Worm (Caenorhabditis elegans): ENCODE results near the gene ifg-1.
A peak's percentile ranks its signal among the peaks of the same experiment; 100 is the strongest.

ifg-1 gene

ce11 chrII:8216433-8216832, 589 bp upstream of the ifg-1 start, which contains the start of gene M110.3 (continued):
- TF ChIP-seq Y55F3AM.14 (GFP tag; optimal IDR thresholded peaks at IDR 0.05) (no peak), nhr-11 (tag; optimal IDR thresholded peaks at IDR 0.05) (no peak), sma-9 (GFP tag; optimal IDR thresholded peaks at IDR 0.05) (peak; percentile 49), sma-9 (tag; optimal IDR thresholded peaks at IDR 0.05) (no peak), nhr-129 (tag; optimal IDR thresholded peaks at IDR 0.05) (peak; percentile 56), zag-1 (tag; optimal IDR thresholded peaks at IDR 0.05) (no peak), nhr-10 (tag; optimal IDR thresholded peaks at IDR 0.05) (no peak), nhr-25 (tag; optimal IDR thresholded peaks at IDR 0.05) (peak; percentile 25), sem-4 (tag; optimal IDR thresholded peaks at IDR 0.05) (no peak), sma-3 (GFP tag; optimal IDR thresholded peaks at IDR 0.05) (no peak), mdl-1 (tag; optimal IDR thresholded peaks at IDR 0.05) (no peak), unc-62 (GFP tag; optimal IDR thresholded peaks at IDR 0.05) (no peak), unc-55 (GFP tag; optimal IDR thresholded peaks at IDR 0.05) (peak; percentile 70), elt-1 (tag; optimal IDR thresholded peaks at IDR 0.05) (no peak), fos-1 (tag; optimal IDR thresholded peaks at IDR 0.05) (no peak), gmeb-1 (tag; optimal IDR thresholded peaks at IDR 0.05) (peak; percentile 51), lin-13 (GFP tag; optimal IDR thresholded peaks at IDR 0.05) (no peak), ceh-82 (tag; optimal IDR thresholded peaks at IDR 0.05) (no peak), nhr-21 (tag; optimal IDR thresholded peaks at IDR 0.05) (no peak)

ce11 chrII:8218266-8218665, 1.2 kb downstream of the ifg-1 start:
- TF ChIP-seq unc-39 (tag; optimal IDR thresholded peaks at IDR 0.05) (no peak), Y55F3AM.14 (GFP tag; optimal IDR thresholded peaks at IDR 0.05) (no peak), unc-55 (GFP tag; optimal IDR thresholded peaks at IDR 0.05) (no peak), gmeb-1 (tag; optimal IDR thresholded peaks at IDR 0.05) (no peak), snpc-4 (tag; optimal IDR thresholded peaks at IDR 0.05) (no peak), crh-2 (tag; optimal IDR thresholded peaks at IDR 0.05) (no peak), sma-9 (GFP tag; optimal IDR thresholded peaks at IDR 0.05) (no peak), sma-9 (tag; optimal IDR thresholded peaks at IDR 0.05) (no peak), ZK546.5 (tag; optimal IDR thresholded peaks at IDR 0.05) (no peak), lin-13 (GFP tag; optimal IDR thresholded peaks at IDR 0.05) (no peak), lsy-2 (tag; optimal IDR thresholded peaks at IDR 0.05) (no peak)

ce11 chrII:8220267-8220666, 3.2 kb downstream of the ifg-1 start:
- TF ChIP-seq blmp-1 (tag; optimal IDR thresholded peaks at IDR 0.05; ENCODE audit: insufficient read depth) (no peak), Y55F3AM.14 (GFP tag; optimal IDR thresholded peaks at IDR 0.05) (no peak), nhr-21 (tag; optimal IDR thresholded peaks at IDR 0.05) (no peak), skn-1 (tag; optimal IDR thresholded peaks at IDR 0.05) (no peak), alr-1 (tag; optimal IDR thresholded peaks at IDR 0.05) (no peak), ceh-16 (tag; optimal IDR thresholded peaks at IDR 0.05) (no peak), mbf-1 (tag; optimal IDR thresholded peaks at IDR 0.05) (no peak), lin-13 (GFP tag; optimal IDR thresholded peaks at IDR 0.05) (no peak), nhr-12 (tag; optimal IDR thresholded peaks at IDR 0.05) (no peak), lin-11 (tag; optimal IDR thresholded peaks at IDR 0.05) (no peak), lsy-2 (tag; optimal IDR thresholded peaks at IDR 0.05) (no peak), mdl-1 (tag; optimal IDR thresholded peaks at IDR 0.05) (no peak), mab-5 (tag; optimal IDR thresholded peaks at IDR 0.05) (no peak), lin-39 (tag; optimal IDR thresholded peaks at IDR 0.05) (no peak), unc-39 (tag; optimal IDR thresholded peaks at IDR 0.05) (no peak), egl-27 (tag; optimal IDR thresholded peaks at IDR 0.05) (no peak), nhr-6 (tag; optimal IDR thresholded peaks at IDR 0.05) (no peak)

- TF ChIP-seq lsy-2 (tag; optimal IDR thresholded peaks at IDR 0.05) (peak in 1 of 2 experiments; percentile 32), nhr-237 (tag; optimal IDR thresholded peaks at IDR 0.05) (no peak), zag-1 (tag; optimal IDR thresholded peaks at IDR 0.05) (no peak), aly-2 (tag; optimal IDR thresholded peaks at IDR 0.05) (no peak), fos-1 (tag; optimal IDR thresholded peaks at IDR 0.05) (peak; percentile 35), C34F6.9 (tag; optimal IDR thresholded peaks at IDR 0.05) (peak; percentile 46), ceh-82 (tag; optimal IDR thresholded peaks at IDR 0.05) (no peak), unc-55 (GFP tag; optimal IDR thresholded peaks at IDR 0.05) (peak; percentile 28), sma-3 (GFP tag; optimal IDR thresholded peaks at IDR 0.05) (peak; percentile 9), dmd-4 (tag; optimal IDR thresholded peaks at IDR 0.05) (no peak), ztf-1 (GFP tag; conservative IDR thresholded peaks at IDR 0.05) (no peak), mdl-1 (tag; optimal IDR thresholded peaks at IDR 0.05) (peak in 1 of 2 experiments; percentile 29), nhr-12 (tag; optimal IDR thresholded peaks at IDR 0.05) (no peak), ztf-11 (tag; optimal IDR thresholded peaks at IDR 0.05) (no peak), F13H6.1 (tag; optimal IDR thresholded peaks at IDR 0.05) (no peak), mab-5 (tag; optimal IDR thresholded peaks at IDR 0.05) (no peak), elt-1 (tag; optimal IDR thresholded peaks at IDR 0.05) (no peak), nhr-6 (tag; optimal IDR thresholded peaks at IDR 0.05) (no peak), nhr-77 (tag; optimal IDR thresholded peaks at IDR 0.05) (no peak), blmp-1 (tag; optimal IDR thresholded peaks at IDR 0.05; ENCODE audit: insufficient read depth) (peak; percentile 10), unc-39 (tag; optimal IDR thresholded peaks at IDR 0.05) (no peak), ceh-16 (tag; optimal IDR thresholded peaks at IDR 0.05) (no peak), elt-3 (tag; optimal IDR thresholded peaks at IDR 0.05) (no peak), snpc-4 (tag; optimal IDR thresholded peaks at IDR 0.05) (no peak), skn-1 (tag; optimal IDR thresholded peaks at IDR 0.05) (no peak), Y55F3AM.14 (GFP tag; optimal IDR thresholded peaks at IDR 0.05) (no peak), nhr-11 (tag; optimal IDR thresholded peaks at IDR 0.05) (no peak), nhr-129 (tag; optimal IDR thresholded peaks at IDR 0.05) (peak; percentile 68), crh-2 (tag; optimal IDR thresholded peaks at IDR 0.05) (no peak)
These were observed 5.5 kb downstream of the ifg-1 start, which contains the start of gene dab-1 for ce11 chrII:8222309-8223065. Gene dab-1, plus strand, starts transcription at chrII:8222386.
